Fruit fly (Drosophila melanogaster): ENCODE measurements around the gene Ada2b.

dm6 chr3R:8251532-8251931, 11.2 kb upstream of the Ada2b start:
- TF ChIP-seq OdsH (GFP tag; optimal IDR thresholded peaks at IDR 0.05) (no peak), Met (GFP tag; optimal IDR thresholded peaks at IDR 0.05) (no peak), cyc (GFP tag; optimal IDR thresholded peaks at IDR 0.05) (no peak), CG32006 (GFP tag; optimal IDR thresholded peaks at IDR 0.05) (no peak), CG7368 (GFP tag; optimal IDR thresholded peaks at IDR 0.05) (no peak), CG6854 (GFP tag; optimal IDR thresholded peaks at IDR 0.05) (no peak), CG6163 (GFP tag; IDR thresholded peaks at IDR 0.05) (0 out of 3 replicates have a peak, but pooled peaks have one; percentile 22), spab (GFP tag; optimal IDR thresholded peaks at IDR 0.05) (no peak), CG6792 (GFP tag; optimal IDR thresholded peaks at IDR 0.05) (no peak)

Data from whole organism, prepupa.